Worm (Caenorhabditis elegans): Measurements from ENCODE around the gene T19C3.7.

The T19C3.7 gene

DNA sequence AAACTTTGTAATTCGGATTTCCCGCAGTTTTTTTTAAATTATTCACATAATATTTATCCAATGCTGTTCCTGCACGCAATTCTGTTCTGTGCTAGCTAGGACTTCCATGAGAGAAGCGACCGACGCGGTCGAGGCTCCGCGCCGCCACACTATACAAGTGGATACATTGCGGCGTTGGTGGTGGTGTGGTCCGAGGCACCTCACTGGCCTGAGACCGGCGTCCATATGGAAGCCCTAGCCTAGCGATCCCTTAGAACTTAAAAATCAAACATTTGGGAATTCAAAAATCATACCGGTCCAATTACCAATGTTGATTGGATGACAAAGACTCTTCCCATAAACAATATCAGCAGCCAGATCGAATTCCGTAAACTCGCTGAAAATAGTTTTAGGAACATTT is 9.9 kb downstream of the T19C3.7 start:
- TF ChIP-seq aha-1 (tag) (peak; percentile 56), mdl-1 (tag; optimal IDR thresholded peaks at IDR 0.05) (no peak)

DNA sequence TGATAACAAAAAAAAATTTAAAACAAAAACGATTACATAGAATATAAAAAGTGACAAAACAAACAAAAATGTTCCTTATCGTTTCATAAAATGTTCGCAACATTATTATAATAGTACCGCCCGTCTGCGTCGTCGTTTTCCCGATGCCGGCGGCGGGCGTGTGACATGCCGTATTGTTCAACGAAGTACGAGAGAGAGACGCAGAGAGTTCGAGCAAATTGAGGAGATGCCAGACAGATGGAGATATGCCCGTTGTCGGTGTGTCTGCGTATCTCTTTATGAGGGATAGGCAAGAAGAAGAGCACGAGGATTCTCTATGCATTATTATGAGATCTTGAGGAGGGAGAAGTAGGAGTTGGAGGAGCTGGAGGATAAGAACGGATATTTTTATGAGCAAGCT is 12.2 kb downstream of the T19C3.7 start:
- 0 out of 2 replicates have a peak, but pooled peaks have one; percentile 31 for TF ChIP-seq saeg-2 (GFP tag; IDR thresholded peaks at IDR 0.05)
- no peak for TF ChIP-seq mxl-2 (GFP tag; conservative IDR thresholded peaks at IDR 0.05)
- TF ChIP-seq lin-39 (tag; optimal IDR thresholded peaks at IDR 0.05) = no peak
- peak; percentile 90 for TF ChIP-seq nhr-6 (tag; optimal IDR thresholded peaks at IDR 0.05)
- peak; percentile 86 for TF ChIP-seq ceh-20 (GFP tag; IDR thresholded peaks at IDR 0.05)
- no peak for TF ChIP-seq ceh-28 (tag; optimal IDR thresholded peaks at IDR 0.05)
- no peak for TF ChIP-seq nhr-111 (GFP tag; optimal IDR thresholded peaks at IDR 0.05)
- TF ChIP-seq lin-13 (GFP tag; optimal IDR thresholded peaks at IDR 0.05) = peak; percentile 73
- TF ChIP-seq dve-1 (tag; optimal IDR thresholded peaks at IDR 0.05; ENCODE audit: insufficient read depth) = peak; percentile 99
- no peak for TF ChIP-seq attf-4 (tag; optimal IDR thresholded peaks at IDR 0.05)
- TF ChIP-seq ceh-62 (tag; optimal IDR thresholded peaks at IDR 0.05) = no peak
- TF ChIP-seq zfp-2 (tag; optimal IDR thresholded peaks at IDR 0.05) = no peak
- TF ChIP-seq daf-8 (GFP tag; IDR thresholded peaks at IDR 0.05) = no peak
- peak; percentile 7 for TF ChIP-seq F37D6.2 (tag; optimal IDR thresholded peaks at IDR 0.05)
- TF ChIP-seq ZK337.2 (GFP tag; IDR thresholded peaks at IDR 0.05) = no peak
- TF ChIP-seq hmg-1.1 (GFP tag; IDR thresholded peaks at IDR 0.05) = peak; percentile 91
- TF ChIP-seq skn-1 (tag; optimal IDR thresholded peaks at IDR 0.05) = no peak
- no peak for TF ChIP-seq zip-2 (tag; optimal IDR thresholded peaks at IDR 0.05)
- no peak for TF ChIP-seq nhr-237 (tag; optimal IDR thresholded peaks at IDR 0.05)
- TF ChIP-seq madf-5 (GFP tag; IDR thresholded peaks at IDR 0.05) = no peak
- TF ChIP-seq nhr-102 (tag; optimal IDR thresholded peaks at IDR 0.05) = peak; percentile 78
- no peak for TF ChIP-seq dmd-8 (GFP tag; IDR thresholded peaks at IDR 0.05)
- TF ChIP-seq snpc-1.2 (GFP tag; IDR thresholded peaks at IDR 0.05) = no peak
- no peak for TF ChIP-seq Y75B8A.6 (GFP tag; IDR thresholded peaks at IDR 0.05)
- peak; percentile 97 for TF ChIP-seq nhr-77 (tag; optimal IDR thresholded peaks at IDR 0.05)
- TF ChIP-seq arid-1 (GFP tag; conservative IDR thresholded peaks at IDR 0.05) = peak; percentile 49; the same call in 1 of the 2 replicates
- TF ChIP-seq ZK546.5 (tag; optimal IDR thresholded peaks at IDR 0.05) = no peak
- no peak for TF ChIP-seq zag-1 (tag; optimal IDR thresholded peaks at IDR 0.05)
- TF ChIP-seq ces-1 (GFP tag; optimal IDR thresholded peaks at IDR 0.05) = no peak
- TF ChIP-seq zip-11 (GFP tag; IDR thresholded peaks at IDR 0.05) = no peak
- TF ChIP-seq spr-1 (tag; optimal IDR thresholded peaks at IDR 0.05) = peak; percentile 53
- TF ChIP-seq unc-130 (GFP tag; optimal IDR thresholded peaks at IDR 0.05) = no peak
- TF ChIP-seq aly-2 (tag; optimal IDR thresholded peaks at IDR 0.05) = no peak
- TF ChIP-seq Y48G9A.11 (GFP tag; IDR thresholded peaks at IDR 0.05) = no peak
- peak; percentile 98 for TF ChIP-seq hlh-30 (tag; optimal IDR thresholded peaks at IDR 0.05; ENCODE audit: insufficient read depth)
- TF ChIP-seq mes-2 (tag; optimal IDR thresholded peaks at IDR 0.05; ENCODE audit: poor library complexity, severe bottlenecking) = peak; percentile 65
- TF ChIP-seq mep-1 (tag; optimal IDR thresholded peaks at IDR 0.05) = peak; percentile 94
- 0 out of 2 replicates have a peak, but pooled peaks have one; percentile 59 for TF ChIP-seq ctbp-1 (GFP tag; IDR thresholded peaks at IDR 0.05)
- no peak for TF ChIP-seq ama-1 (optimal IDR thresholded peaks at IDR 0.05)
- TF ChIP-seq hif-1 (tag; optimal IDR thresholded peaks at IDR 0.05) = peak in 1 of 2 experiments; percentile 81
- TF ChIP-seq madf-9 (GFP tag; conservative IDR thresholded peaks at IDR 0.05) = peak; percentile 58; the same call in 1 of the 2 replicates
- no peak for TF ChIP-seq lin-29 (GFP tag; IDR thresholded peaks at IDR 0.05)
- no peak for TF ChIP-seq mdt-29 (GFP tag; IDR thresholded peaks at IDR 0.05)
- no peak for TF ChIP-seq T20F7.1 (GFP tag; optimal IDR thresholded peaks at IDR 0.05)
- TF ChIP-seq daf-19 (GFP tag; conservative IDR thresholded peaks at IDR 0.05) = no peak
- no peak for TF ChIP-seq zfp-3 (GFP tag; conservative IDR thresholded peaks at IDR 0.05)
- no peak for TF ChIP-seq fos-1 (tag; optimal IDR thresholded peaks at IDR 0.05)
- TF ChIP-seq egl-43 (GFP tag; IDR thresholded peaks at IDR 0.05) = peak; percentile 63; the same call in 1 of the 2 replicates

Measured in whole organism, L4 larva.